Fruit fly (Drosophila melanogaster): Measurements from ENCODE around the gene CG15386.

DNA sequence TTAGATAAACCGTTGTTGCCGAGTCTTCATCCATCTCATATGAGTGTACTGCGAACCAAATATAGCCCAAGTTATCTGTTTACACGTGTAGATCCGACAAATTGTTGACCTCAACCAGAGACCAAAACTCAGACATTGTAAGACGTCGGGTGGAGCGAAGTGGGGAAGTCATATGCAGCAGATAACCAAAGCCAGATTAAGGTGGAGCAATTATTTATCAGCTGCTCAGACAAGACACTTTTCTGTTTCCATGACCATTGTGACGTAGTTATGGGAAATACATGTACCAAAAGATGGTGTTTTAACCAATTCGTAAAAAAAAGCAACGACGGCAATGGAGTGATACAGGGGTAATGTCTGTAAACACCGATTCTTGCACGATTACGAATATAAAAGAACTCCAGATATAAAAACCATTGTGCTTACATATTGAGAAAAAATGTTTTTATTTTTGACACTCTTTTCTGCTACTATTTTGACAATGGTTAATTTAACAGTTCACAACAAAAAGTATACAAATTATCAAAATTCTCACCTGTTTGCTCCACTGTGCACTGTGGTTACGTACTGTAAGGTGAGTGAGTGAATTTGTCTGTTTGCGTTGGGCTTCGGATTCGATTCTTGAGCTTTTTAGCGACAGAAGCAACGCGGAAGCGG is 39.6 kb downstream of the CG15386 start:
- no peak for TF ChIP-seq h (optimal IDR thresholded peaks at IDR 0.05)
- TF ChIP-seq Myc (optimal IDR thresholded peaks at IDR 0.05): no peak
- no peak for TF ChIP-seq psq (optimal IDR thresholded peaks at IDR 0.05)
